Fruit fly (Drosophila melanogaster): ENCODE measurements around the gene ChLD3.

DNA sequence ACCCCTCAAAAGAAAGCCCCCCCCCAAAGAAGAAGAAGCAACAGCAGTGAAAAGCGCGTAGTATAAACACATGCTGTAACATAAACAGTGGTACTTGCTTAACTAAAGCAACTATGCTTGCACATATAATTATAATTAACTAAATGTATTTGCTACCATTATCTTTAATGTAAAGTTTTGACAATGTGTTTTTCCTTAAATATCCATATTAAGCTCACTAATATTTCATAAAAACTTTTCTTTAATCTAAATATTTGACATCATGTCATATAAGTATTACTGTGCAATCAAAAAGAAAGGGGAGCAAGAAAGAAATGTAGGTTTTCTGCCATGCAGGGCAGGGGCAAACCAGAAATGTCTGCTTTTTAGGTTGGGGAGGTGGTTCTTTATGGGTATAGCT, 21.9 kb upstream of the ChLD3 start:
- TF ChIP-seq Hmx (GFP tag; optimal IDR thresholded peaks at IDR 0.05): no peak
- no peak for TF ChIP-seq MESR4 (GFP tag; optimal IDR thresholded peaks at IDR 0.05)
- no peak for TF ChIP-seq Lhr (GFP tag; optimal IDR thresholded peaks at IDR 0.05)
- no peak for TF ChIP-seq Dad (GFP tag; optimal IDR thresholded peaks at IDR 0.05)
- no peak for TF ChIP-seq row (GFP tag; IDR thresholded peaks at IDR 0.05)
- TF ChIP-seq CG11398 (GFP tag; optimal IDR thresholded peaks at IDR 0.05): no peak
- no peak for TF ChIP-seq CG18476 (GFP tag; optimal IDR thresholded peaks at IDR 0.05)
- no peak for TF ChIP-seq Sry-δ (GFP tag; optimal IDR thresholded peaks at IDR 0.05)
- no peak for TF ChIP-seq CG12769 (tag; optimal IDR thresholded peaks at IDR 0.05)
- TF ChIP-seq oc (tag; optimal IDR thresholded peaks at IDR 0.05): no peak
- no peak for TF ChIP-seq esg (GFP tag; conservative IDR thresholded peaks at IDR 0.05)
- TF ChIP-seq croc (GFP tag; conservative IDR thresholded peaks at IDR 0.05): no peak

Measured in whole organism, embryonic.